Fruit fly (Drosophila melanogaster) whole organism, pupa: ENCODE results near the gene Phyhd1.

Experiments
- CG10348 ChIP-seq: fragments of 200-800 bp; sonication (Bioruptor generic); IDR thresholded peaks from 2 replicates; pipeline ENCODE4 v1.3.6; 2022; ENCODE audit warnings: missing biosample characterization, missing genetic modification characterization
- CG13204 ChIP-seq: fragments of 200-800 bp; sonication (Bioruptor generic); optimal IDR thresholded peaks from 2 replicates; lab custom pipeline; 2018; ENCODE audit warnings: missing biosample characterization, mild to moderate bottlenecking, missing genetic modification characterization, moderate library complexity
- CG14655 ChIP-seq: fragments of 200-800 bp; sonication (Bioruptor generic); optimal IDR thresholded peaks from 3 replicates; lab custom pipeline; 2017; ENCODE audit warnings: mild to moderate bottlenecking, missing biosample characterization, missing genetic modification reagents, missing genetic modification characterization
- CG15710 ChIP-seq: fragments of 200-800 bp; sonication (Bioruptor generic); optimal IDR thresholded peaks from 2 replicates; lab custom pipeline; 2018; ENCODE audit warnings: missing biosample characterization, mild to moderate bottlenecking, missing genetic modification characterization, moderate library complexity
- CG4496 ChIP-seq: fragments of 200-800 bp; sonication (Bioruptor generic); IDR thresholded peaks from 3 replicates; pipeline ENCODE4 v1.3.6; 2022; ENCODE audit warnings: missing biosample characterization, missing genetic modification characterization
- CG8301 ChIP-seq: fragments of 200-800 bp; sonication (Bioruptor generic); optimal IDR thresholded peaks from 2 replicates; lab custom pipeline; 2018; ENCODE audit warnings: missing biosample characterization, mild to moderate bottlenecking, missing genetic modification characterization
- D1 ChIP-seq: fragments of 200-800 bp; sonication (Bioruptor generic); optimal IDR thresholded peaks from 2 replicates; lab custom pipeline; 2018; ENCODE audit warnings: missing biosample characterization, mild to moderate bottlenecking, missing genetic modification characterization, moderate library complexity
- EcR ChIP-seq: fragments of 200-800 bp; sonication (Bioruptor generic); optimal IDR thresholded peaks from 3 replicates; lab custom pipeline; 2019; ENCODE audit warnings: missing biosample characterization, missing genetic modification characterization, mild to moderate bottlenecking, moderate library complexity, missing genetic modification reagents
- Pif1B ChIP-seq: fragments of 200-800 bp; sonication (Bioruptor generic); optimal IDR thresholded peaks from 3 replicates; lab custom pipeline; 2016; ENCODE audit warnings: missing biosample characterization, missing genetic modification characterization
- Snoo ChIP-seq: fragments of 200-800 bp; sonication (Bioruptor generic); optimal IDR thresholded peaks from 3 replicates; lab custom pipeline; 2017; ENCODE audit warnings: missing biosample characterization, mild to moderate bottlenecking, missing genetic modification characterization, inconsistent platforms
- fd96Ca ChIP-seq: fragments of 200-800 bp; sonication (Bioruptor generic); IDR thresholded peaks from 3 replicates; pipeline ENCODE4 v1.3.6; 2022; ENCODE audit warnings: missing biosample characterization, missing genetic modification characterization
- gl ChIP-seq: fragments of 200-800 bp; sonication (Bioruptor generic); optimal IDR thresholded peaks from 2 replicates; lab custom pipeline; 2018; ENCODE audit warnings: missing biosample characterization, mild to moderate bottlenecking, missing genetic modification characterization
- rn ChIP-seq: fragments of 200-800 bp; sonication (Bioruptor generic); IDR thresholded peaks from 2 replicates; pipeline ENCODE4 v1.3.6; 2022; ENCODE audit warnings: missing biosample characterization, missing genetic modification characterization

- TF ChIP-seq fd96Ca (GFP tag; lab: Robert Waterston, UW) (no peak), Snoo (tag; lab: Kevin White, UChicago) (no peak), rn (no peak), CG14655 (GFP tag; lab: Kevin White, UChicago) (no peak), EcR (GFP tag; lab: Kevin White, UChicago) (no peak), CG10348 (GFP tag; lab: Robert Waterston, UW) (no peak), gl (no peak), CG15710 (tag; lab: Kevin White, UChicago) (no peak), CG8301 (no peak), D1 (no peak), Pif1B (no peak), CG13204 (GFP tag; lab: Kevin White, UChicago) (no peak), CG4496 (GFP tag; lab: Robert Waterston, UW) (no peak)
These were observed 19.9 kb upstream of the Phyhd1 start for dm6 chr3R:10700638-10701037.
